Worm (Caenorhabditis elegans) whole organism, L4 larva: ENCODE data around the gene ugt-50.
A peak's percentile ranks its signal among the peaks of the same experiment; 100 is the strongest.

Experiments
- D1046.2 ChIP-seq: fragments of 200-800 bp; sonication (Bioruptor generic); IDR thresholded peaks from 2 replicates; pipeline ENCODE4 v1.3.6; 2022; ENCODE audit warnings: missing genetic modification characterization, missing compliant biosample characterization
- F26F4.8 ChIP-seq: fragments of 200-800 bp; sonication (Bioruptor generic); conservative IDR thresholded peaks from 2 replicates; pipeline ENCODE4 v1.3.6; 2022; ENCODE audit warnings: missing genetic modification characterization, missing compliant biosample characterization
- F37D6.2 ChIP-seq: sonication (generic microtip); optimal IDR thresholded peaks from 2 replicates; lab custom pipeline; 2016; ENCODE audit warnings: mild to moderate bottlenecking, missing genetic modification characterization, missing compliant biosample characterization
- F44E2.7 ChIP-seq: fragments of 200-800 bp; sonication (Bioruptor generic); IDR thresholded peaks from 2 replicates; pipeline ENCODE4 v2.1.2; 2022; ENCODE audit warnings: missing genetic modification characterization, missing compliant biosample characterization
- Y48G9A.11 ChIP-seq: fragments of 200-800 bp; sonication (Bioruptor generic); IDR thresholded peaks from 2 replicates; pipeline ENCODE4 v1.3.6; 2022; ENCODE audit warnings: missing genetic modification reagents, missing genetic modification characterization, missing compliant biosample characterization
- attf-4 ChIP-seq: sonication (generic microtip); optimal IDR thresholded peaks from 3 replicates; lab custom pipeline; 2017; ENCODE audit warnings: missing biosample characterization, missing genetic modification characterization
- ceh-20 ChIP-seq: fragments of 200-800 bp; sonication (Bioruptor generic); IDR thresholded peaks from 2 replicates; pipeline ENCODE4 v1.3.6; 2022; ENCODE audit warnings: missing genetic modification reagents, missing genetic modification characterization, missing compliant biosample characterization
- ceh-28 ChIP-seq: fragments of 150-350 bp; optimal IDR thresholded peaks from 2 replicates; lab custom pipeline; 2014; ENCODE audit warnings: missing biosample characterization, missing genetic modification reagents, missing genetic modification characterization
- ceh-44 ChIP-seq: fragments of 200-800 bp; sonication (Bioruptor generic); IDR thresholded peaks from 2 replicates; pipeline ENCODE4 v1.3.6; 2022; ENCODE audit warnings: missing genetic modification reagents, missing genetic modification characterization, missing compliant biosample characterization
- ceh-82 ChIP-seq: sonication (generic microtip); optimal IDR thresholded peaks from 2 replicates; lab custom pipeline; 2017; ENCODE audit warnings: missing biosample characterization, missing genetic modification characterization
- cey-2 ChIP-seq: sonication (generic microtip); optimal IDR thresholded peaks from 3 replicates; lab custom pipeline; 2017; ENCODE audit warnings: missing genetic modification characterization, mild to moderate bottlenecking, missing compliant biosample characterization, antibody characterized with exemption, borderline replicate concordance; ENCODE audit not compliant: insufficient read depth
- ctbp-1 ChIP-seq: fragments of 200-800 bp; sonication (Bioruptor generic); IDR thresholded peaks from 2 replicates; pipeline ENCODE4 v1.3.6; 2022; ENCODE audit warnings: missing genetic modification reagents, missing genetic modification characterization, missing compliant biosample characterization
- daf-19 ChIP-seq: fragments of 200-800 bp; sonication (Bioruptor generic); conservative IDR thresholded peaks from 2 replicates; pipeline ENCODE4 v1.3.6; 2022; ENCODE audit warnings: missing genetic modification characterization, missing compliant biosample characterization
- daf-8 ChIP-seq: fragments of 200-800 bp; sonication (Bioruptor generic); IDR thresholded peaks from 2 replicates; pipeline ENCODE4 v1.3.6; 2022; ENCODE audit warnings: missing genetic modification characterization, missing compliant biosample characterization
- dmd-6 ChIP-seq: fragments of 200-800 bp; sonication (Bioruptor generic); IDR thresholded peaks from 2 replicates; pipeline ENCODE4 v1.3.6; 2022; ENCODE audit warnings: missing genetic modification reagents, missing genetic modification characterization, missing compliant biosample characterization
- fkh-10 ChIP-seq: fragments of 150-350 bp; optimal IDR thresholded peaks from 2 replicates; lab custom pipeline; 2014; ENCODE audit warnings: missing biosample characterization, missing genetic modification reagents, missing genetic modification characterization
- hlh-30 ChIP-seq: sonication (generic microtip); optimal IDR thresholded peaks from 2 replicates; lab custom pipeline; 2017; ENCODE audit warnings: antibody characterized with exemption, mild to moderate bottlenecking, missing genetic modification characterization, missing compliant biosample characterization; ENCODE audit not compliant: insufficient read depth
- lin-1 ChIP-seq: fragments of 200-800 bp; sonication (Bioruptor generic); IDR thresholded peaks from 2 replicates; pipeline ENCODE4 v1.3.6; 2022; ENCODE audit warnings: missing genetic modification reagents, missing genetic modification characterization, missing compliant biosample characterization
- lin-39 ChIP-seq: fragments of 150-350 bp; optimal IDR thresholded peaks from 2 replicates; lab custom pipeline; 2014; ENCODE audit warnings: missing biosample characterization, missing genetic modification reagents, missing genetic modification characterization
- madf-9 ChIP-seq: fragments of 200-800 bp; sonication (Bioruptor generic); conservative IDR thresholded peaks from 2 replicates; pipeline ENCODE4 v1.3.6; 2022; ENCODE audit warnings: missing genetic modification reagents, missing genetic modification characterization, missing compliant biosample characterization
- mdl-1 ChIP-seq, 2 experiments: fragments of 150-350 bp in 1 of 2; sonication (generic microtip) in 1 of 2; optimal IDR thresholded peaks; 2 replicates each; lab custom pipeline; 2014 to 2017; ENCODE audit warnings: missing biosample characterization in 2 of 2, missing genetic modification characterization in 2 of 2
- mep-1 ChIP-seq: fragments of 150-350 bp; sonication (generic microtip); optimal IDR thresholded peaks from 3 replicates; lab custom pipeline; 2014; ENCODE audit warnings: missing biosample characterization, missing genetic modification characterization
- mxl-3 ChIP-seq: fragments of 200-800 bp; sonication (Bioruptor generic); optimal IDR thresholded peaks from 2 replicates; lab custom pipeline; 2018; ENCODE audit warnings: mild to moderate bottlenecking, missing genetic modification characterization, missing compliant biosample characterization
- nhr-102 ChIP-seq: sonication (generic microtip); optimal IDR thresholded peaks from 2 replicates; lab custom pipeline; 2016; ENCODE audit warnings: mild to moderate bottlenecking, missing genetic modification characterization, moderate library complexity, missing compliant biosample characterization
- nhr-111 ChIP-seq: fragments of 200-800 bp; sonication (Bioruptor generic); optimal IDR thresholded peaks from 2 replicates; lab custom pipeline; 2018; ENCODE audit warnings: mild to moderate bottlenecking, missing genetic modification characterization, missing compliant biosample characterization
- nhr-48 ChIP-seq: sonication (generic microtip); optimal IDR thresholded peaks from 2 replicates; lab custom pipeline; 2016; ENCODE audit warnings: mild to moderate bottlenecking, missing genetic modification characterization, missing compliant biosample characterization
- nhr-6 ChIP-seq: fragments of 150-350 bp; optimal IDR thresholded peaks from 2 replicates; lab custom pipeline; 2014; ENCODE audit warnings: missing biosample characterization, missing genetic modification characterization
- pha-4 ChIP-seq, 2 experiments: fragments of 150-350 bp in 1 of 2; fragments of 200-800 bp in 1 of 2; sonication (Bioruptor generic) in 1 of 2; IDR thresholded peaks in 1 of 2; optimal IDR thresholded peaks in 1 of 2; 2 replicates each; pipeline versions ENCODE4 v1.3.6 to Lab custom; 2014 to 2022; ENCODE audit warnings: missing genetic modification characterization in 2 of 2, missing genetic modification reagents in 2 of 2, missing biosample characterization in 1 of 2, missing compliant biosample characterization in 1 of 2
- rbr-2 ChIP-seq: sonication (generic microtip); optimal IDR thresholded peaks from 2 replicates; lab custom pipeline; 2016; ENCODE audit warnings: missing genotype, missing genetic modification characterization, missing compliant biosample characterization
- saeg-2 ChIP-seq: fragments of 200-800 bp; sonication (Bioruptor generic); IDR thresholded peaks from 2 replicates; pipeline ENCODE4 v1.3.6; 2022; ENCODE audit warnings: missing genetic modification reagents, missing genetic modification characterization, missing compliant biosample characterization
- skn-1 ChIP-seq: fragments of 150-350 bp; optimal IDR thresholded peaks from 2 replicates; lab custom pipeline; 2014; ENCODE audit warnings: missing biosample characterization, missing genetic modification characterization
- snpc-1.2 ChIP-seq: fragments of 200-800 bp; sonication (Bioruptor generic); IDR thresholded peaks from 2 replicates; pipeline ENCODE4 v1.3.6; 2022; ENCODE audit warnings: missing genetic modification reagents, missing genetic modification characterization, missing compliant biosample characterization
- tra-1 ChIP-seq: fragments of 200-800 bp; sonication (Bioruptor generic); IDR thresholded peaks from 2 replicates; pipeline ENCODE4 v1.3.6; 2022; ENCODE audit warnings: missing genetic modification reagents, missing genetic modification characterization, missing compliant biosample characterization
- unc-130 ChIP-seq: sonication (generic microtip); optimal IDR thresholded peaks from 2 replicates; lab custom pipeline; 2016; ENCODE audit warnings: missing genetic modification reagents, missing genetic modification characterization, missing compliant biosample characterization
- unc-62 ChIP-seq, 3 experiments: fragments of 150-350 bp in 1 of 3; sonication (generic microtip); optimal IDR thresholded peaks in 2 of 3; peaks in 1 of 3; 1 replicate in 1 of 3; 2 replicates in 2 of 3; lab custom pipeline; 2014 to 2017; ENCODE audit warnings: missing biosample characterization in 3 of 3, missing genetic modification characterization in 3 of 3, missing genetic modification reagents in 3 of 3, missing genotype in 1 of 3
- vab-7 ChIP-seq: fragments of 200-800 bp; sonication (Bioruptor generic); IDR thresholded peaks from 2 replicates; pipeline ENCODE4 v1.3.6; 2022; ENCODE audit warnings: missing genetic modification reagents, missing genetic modification characterization, missing compliant biosample characterization
- zfp-3 ChIP-seq: fragments of 200-800 bp; sonication (Bioruptor generic); conservative IDR thresholded peaks from 2 replicates; pipeline ENCODE4 v1.3.6; 2022; ENCODE audit warnings: missing genetic modification reagents, missing genetic modification characterization, missing compliant biosample characterization
- zip-2 ChIP-seq: fragments of 150-350 bp; optimal IDR thresholded peaks from 2 replicates; lab custom pipeline; 2014; ENCODE audit warnings: missing biosample characterization, missing genetic modification characterization
- ztf-7 ChIP-seq: fragments of 150-350 bp; optimal IDR thresholded peaks from 2 replicates; lab custom pipeline; 2014; ENCODE audit warnings: missing biosample characterization, missing genetic modification characterization

ugt-50 gene

DNA sequence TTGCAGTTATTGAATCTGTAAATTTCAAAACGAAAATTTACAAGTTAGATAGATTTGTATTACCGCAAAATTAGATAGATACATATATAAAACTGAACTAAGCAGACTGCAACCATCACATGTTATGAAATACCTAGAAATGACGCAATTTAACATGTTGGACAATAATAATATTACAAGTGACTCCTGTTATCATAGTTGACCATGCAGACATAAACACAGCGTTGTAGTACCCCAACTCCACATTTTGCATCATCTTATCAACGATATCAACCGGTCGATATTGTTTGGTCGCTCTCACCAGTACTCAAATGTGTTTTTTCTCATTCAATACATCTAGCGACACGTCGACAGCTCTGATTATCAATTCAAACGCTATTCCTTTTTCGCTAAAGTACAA lies at the start of gene ugt-50 (continued):
- no peak for TF ChIP-seq tra-1
- peak; percentile 95 for TF ChIP-seq ztf-7 (tag; lab: Kevin White, UChicago)

DNA sequence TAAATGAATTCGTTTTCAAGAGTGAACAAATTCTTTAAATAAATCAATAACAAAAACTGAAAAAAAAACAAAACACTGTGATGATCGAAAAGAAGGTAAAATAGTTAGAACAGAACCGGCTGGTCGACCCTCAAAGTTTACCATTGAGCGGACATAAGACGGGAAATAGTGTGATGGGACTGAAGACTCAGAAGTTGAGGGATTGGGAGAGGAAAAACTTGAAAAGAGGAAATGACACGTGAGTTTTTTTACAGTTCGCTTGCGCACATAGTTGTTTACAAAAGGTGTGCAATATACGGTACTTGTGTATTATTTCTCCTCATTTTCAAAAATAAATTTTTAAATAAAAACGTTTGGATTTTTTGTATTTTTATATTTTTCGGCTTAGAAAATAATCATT lies 48.4 kb upstream of the ugt-50 start:
- TF ChIP-seq mxl-3 (GFP tag; lab: Kevin White, UChicago) = no peak
- TF ChIP-seq hlh-30 = peak; percentile 44
- TF ChIP-seq ztf-7 (tag; lab: Kevin White, UChicago) = no peak
- TF ChIP-seq F37D6.2 (tag; lab: Kevin White, UChicago) = no peak
- TF ChIP-seq F26F4.8 (GFP tag; lab: Robert Waterston, UW) = no peak
- no peak for TF ChIP-seq lin-1 (GFP tag; lab: Robert Waterston, UW)
- TF ChIP-seq daf-19 (GFP tag; lab: Robert Waterston, UW) = no peak
- TF ChIP-seq ceh-20 = no peak
- no peak for TF ChIP-seq ceh-44 (GFP tag; lab: Robert Waterston, UW)
- no peak for TF ChIP-seq attf-4 (tag; lab: Kevin White, UChicago)
- peak in 1 of 2 experiments; percentile 83 for TF ChIP-seq unc-62 (GFP tag; optimal IDR thresholded peaks at IDR 0.05 in 1 of 2; lab: Kevin White, UChicago)
- no peak for TF ChIP-seq unc-62 (tag; optimal IDR thresholded peaks at IDR 0.05; lab: Kevin White, UChicago)
- no peak for TF ChIP-seq D1046.2
- TF ChIP-seq mdl-1 (tag; optimal IDR thresholded peaks at IDR 0.05; lab: Kevin White, UChicago) = peak in 1 of 2 experiments; percentile 11
- no peak for TF ChIP-seq daf-8 (GFP tag; lab: Robert Waterston, UW)
- TF ChIP-seq rbr-2 (tag; lab: Kevin White, UChicago) = no peak
- TF ChIP-seq dmd-6 (GFP tag; lab: Robert Waterston, UW) = no peak
- TF ChIP-seq pha-4 (GFP tag; IDR thresholded peaks at IDR 0.05; lab: Robert Waterston, UW) = no peak
- TF ChIP-seq pha-4 (tag; optimal IDR thresholded peaks at IDR 0.05; lab: Kevin White, UChicago) = peak; percentile 78
- no peak for TF ChIP-seq zip-2 (tag; lab: Kevin White, UChicago)
- TF ChIP-seq fkh-10 (GFP tag; lab: Kevin White, UChicago) = no peak
- TF ChIP-seq Y48G9A.11 (GFP tag; lab: Robert Waterston, UW) = no peak
- no peak for TF ChIP-seq F44E2.7 (GFP tag; lab: Robert Waterston, UW)
- no peak for TF ChIP-seq snpc-1.2 (GFP tag; lab: Robert Waterston, UW)
- no peak for TF ChIP-seq saeg-2 (GFP tag; lab: Robert Waterston, UW)
- no peak for TF ChIP-seq cey-2
- TF ChIP-seq madf-9 (GFP tag; lab: Robert Waterston, UW) = no peak
- TF ChIP-seq vab-7 (GFP tag; lab: Robert Waterston, UW) = no peak
- TF ChIP-seq nhr-48 (tag; lab: Kevin White, UChicago) = no peak
- no peak for TF ChIP-seq nhr-102 (tag; lab: Kevin White, UChicago)
- TF ChIP-seq ctbp-1 (GFP tag; lab: Robert Waterston, UW) = no peak
- no peak for TF ChIP-seq zfp-3 (GFP tag; lab: Robert Waterston, UW)
- TF ChIP-seq ceh-82 = no peak
- TF ChIP-seq mep-1 (tag; lab: Kevin White, UChicago) = peak; percentile 24
- TF ChIP-seq nhr-111 (GFP tag; lab: Kevin White, UChicago) = no peak
- TF ChIP-seq ceh-28 (tag; lab: Kevin White, UChicago) = no peak
- TF ChIP-seq, all 104 proteins: peak for 5

DNA sequence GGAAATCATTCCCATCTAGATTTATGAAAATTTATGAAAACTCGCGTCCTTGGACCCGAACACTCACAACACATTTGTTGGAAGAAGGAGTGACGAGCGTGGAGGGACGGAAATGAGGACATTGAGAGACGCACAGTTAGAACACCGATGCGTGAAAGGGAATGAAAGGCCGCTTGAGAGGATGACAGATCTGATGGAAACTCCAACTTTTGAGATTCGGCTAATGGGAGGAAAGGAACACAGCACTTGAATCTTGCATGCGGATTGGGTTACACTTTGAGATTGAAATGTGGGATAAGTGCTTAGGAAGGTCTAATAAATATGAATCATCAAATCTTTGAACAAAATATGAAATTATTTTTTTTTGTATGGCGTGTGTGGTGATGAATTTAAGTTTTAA lies 45.5 kb upstream of the ugt-50 start:
- no peak for TF ChIP-seq skn-1 (tag; lab: Kevin White, UChicago)
- TF ChIP-seq ztf-7 (tag; lab: Kevin White, UChicago) = no peak
- no peak for TF ChIP-seq nhr-6 (tag; lab: Kevin White, UChicago)
- peak in 1 of 2 experiments; percentile 86 for TF ChIP-seq unc-62 (GFP tag; optimal IDR thresholded peaks at IDR 0.05 in 1 of 2; lab: Kevin White, UChicago)
- TF ChIP-seq unc-62 (tag; optimal IDR thresholded peaks at IDR 0.05; lab: Kevin White, UChicago) = no peak
- no peak for TF ChIP-seq lin-39 (tag; lab: Kevin White, UChicago)
- TF ChIP-seq unc-130 (GFP tag; lab: Kevin White, UChicago) = no peak
